Fruit fly (Drosophila melanogaster) whole organism, prepupa: ENCODE results near the gene Syx13.
A peak's percentile ranks its signal among the peaks of the same experiment; 100 is the strongest.

Source experiments
- Blimp-1 ChIP-seq: fragments of 200-800 bp; sonication (Bioruptor generic); optimal IDR thresholded peaks from 3 replicates; lab custom pipeline; 2017; ENCODE audit warnings: missing biosample characterization, missing genetic modification characterization, mild to moderate bottlenecking, moderate library complexity, missing genetic modification reagents
- CG10631 ChIP-seq: fragments of 200-800 bp; sonication (Bioruptor generic); optimal IDR thresholded peaks from 2 replicates; lab custom pipeline; 2016; ENCODE audit warnings: missing biosample characterization, missing genetic modification characterization
- CG11294 ChIP-seq: fragments of 200-800 bp; sonication (Bioruptor generic); IDR thresholded peaks from 2 replicates; pipeline ENCODE4 v1.3.6; 2022; ENCODE audit warnings: missing biosample characterization, missing genetic modification characterization
- CG1621 ChIP-seq: fragments of 200-800 bp; sonication (Bioruptor generic); optimal IDR thresholded peaks from 3 replicates; lab custom pipeline; 2018; ENCODE audit warnings: missing biosample characterization, mild to moderate bottlenecking, missing genetic modification characterization
- CG3032 ChIP-seq: fragments of 200-800 bp; optimal IDR thresholded peaks from 2 replicates; lab custom pipeline; 2019; ENCODE audit warnings: missing biosample characterization, mild to moderate bottlenecking, missing genetic modification characterization, moderate library complexity
- CG32006 ChIP-seq: fragments of 200-800 bp; sonication (Bioruptor generic); optimal IDR thresholded peaks from 3 replicates; lab custom pipeline; 2017; ENCODE audit warnings: missing biosample characterization, mild to moderate bottlenecking, missing genetic modification characterization
- CG3919 ChIP-seq: fragments of 200-800 bp; sonication (Bioruptor generic); optimal IDR thresholded peaks from 3 replicates; lab custom pipeline; 2016; ENCODE audit warnings: missing biosample characterization, missing genetic modification characterization
- CG4318 ChIP-seq: fragments of 200-800 bp; sonication (Bioruptor generic); optimal IDR thresholded peaks from 3 replicates; lab custom pipeline; 2017; ENCODE audit warnings: missing biosample characterization, mild to moderate bottlenecking, missing genetic modification characterization
- CG6276 ChIP-seq: fragments of 200-800 bp; sonication (Bioruptor generic); optimal IDR thresholded peaks from 2 replicates; lab custom pipeline; 2017; ENCODE audit warnings: missing biosample characterization, mild to moderate bottlenecking, missing genetic modification characterization
- CG6854 ChIP-seq: fragments of 200-800 bp; sonication (Bioruptor generic); optimal IDR thresholded peaks from 2 replicates; lab custom pipeline; 2017; ENCODE audit warnings: missing biosample characterization, mild to moderate bottlenecking, missing genetic modification characterization
- CG7368 ChIP-seq: fragments of 200-800 bp; sonication (Bioruptor generic); optimal IDR thresholded peaks from 3 replicates; lab custom pipeline; 2016; ENCODE audit warnings: missing biosample characterization, missing genetic modification characterization
- CG8119 ChIP-seq: fragments of 200-800 bp; sonication (Bioruptor generic); IDR thresholded peaks from 3 replicates; pipeline ENCODE4 v1.3.6; 2022; ENCODE audit warnings: missing biosample characterization, missing genetic modification characterization
- CG8319 ChIP-seq: fragments of 200-800 bp; sonication (Bioruptor generic); optimal IDR thresholded peaks from 3 replicates; lab custom pipeline; 2016; ENCODE audit warnings: missing biosample characterization, missing genetic modification characterization
- CG8632 ChIP-seq: fragments of 200-800 bp; sonication (Bioruptor generic); optimal IDR thresholded peaks from 3 replicates; lab custom pipeline; 2016; ENCODE audit warnings: missing biosample characterization, missing genetic modification characterization
- CG9139 ChIP-seq: fragments of 200-800 bp; sonication (Bioruptor generic); optimal IDR thresholded peaks from 3 replicates; lab custom pipeline; 2017; ENCODE audit warnings: missing biosample characterization, mild to moderate bottlenecking, missing genetic modification characterization
- Eip75B ChIP-seq: fragments of 200-800 bp; sonication (Bioruptor generic); optimal IDR thresholded peaks from 3 replicates; lab custom pipeline; 2016; ENCODE audit warnings: missing biosample characterization, missing genetic modification characterization
- Eip78C ChIP-seq: fragments of 200-800 bp; sonication (Bioruptor generic); peaks from one replicate; lab custom pipeline; 2016; ENCODE audit warnings: missing biosample characterization, missing genetic modification characterization
- Eip93F ChIP-seq: fragments of 200-800 bp; sonication (Bioruptor generic); optimal IDR thresholded peaks from 2 replicates; lab custom pipeline; 2016; ENCODE audit warnings: missing biosample characterization, mild to moderate bottlenecking, missing genetic modification characterization
- Ets21C ChIP-seq: fragments of 200-800 bp; sonication (Bioruptor generic); optimal IDR thresholded peaks from 3 replicates; lab custom pipeline; 2016; ENCODE audit warnings: missing biosample characterization, missing genetic modification characterization
- Gug ChIP-seq: fragments of 200-800 bp; sonication (Bioruptor generic); IDR thresholded peaks from 2 replicates; pipeline ENCODE4 v1.3.6; 2022; ENCODE audit warnings: missing biosample characterization, missing genetic modification characterization
- Hr38 ChIP-seq: sonication (Bioruptor generic); optimal IDR thresholded peaks from 2 replicates; lab custom pipeline; 2016; ENCODE audit warnings: missing biosample characterization, missing genetic modification characterization
- Hr4 ChIP-seq: fragments of 200-800 bp; sonication (Bioruptor generic); optimal IDR thresholded peaks from 3 replicates; lab custom pipeline; 2016; ENCODE audit warnings: missing biosample characterization, missing genetic modification characterization
- Lpt ChIP-seq: fragments of 200-800 bp; sonication (Bioruptor generic); optimal IDR thresholded peaks from 3 replicates; lab custom pipeline; 2016; ENCODE audit warnings: missing biosample characterization, missing genetic modification characterization
- Smox ChIP-seq: fragments of 200-800 bp; sonication (Bioruptor generic); optimal IDR thresholded peaks from 3 replicates; lab custom pipeline; 2016; ENCODE audit warnings: missing biosample characterization, missing genetic modification characterization
- Sox102F ChIP-seq: fragments of 200-800 bp; sonication (Bioruptor generic); optimal IDR thresholded peaks from 2 replicates; lab custom pipeline; 2016; ENCODE audit warnings: missing biosample characterization, mild to moderate bottlenecking, missing genetic modification characterization
- Sox14 ChIP-seq: fragments of 200-800 bp; sonication (Bioruptor generic); optimal IDR thresholded peaks from 3 replicates; lab custom pipeline; 2016; ENCODE audit warnings: missing biosample characterization, missing genetic modification characterization
- Sox15 ChIP-seq: fragments of 200-800 bp; sonication (Bioruptor generic); optimal IDR thresholded peaks from 3 replicates; lab custom pipeline; 2016; ENCODE audit warnings: missing biosample characterization, missing genetic modification characterization
- cyc ChIP-seq: fragments of 200-800 bp; sonication (Bioruptor generic); optimal IDR thresholded peaks from 3 replicates; lab custom pipeline; 2016; ENCODE audit warnings: missing biosample characterization, missing genetic modification characterization
- dac ChIP-seq: fragments of 200-800 bp; sonication (Bioruptor generic); optimal IDR thresholded peaks from 2 replicates; lab custom pipeline; 2017; ENCODE audit warnings: missing biosample characterization, mild to moderate bottlenecking, missing genetic modification characterization
- dsx ChIP-seq: fragments of 200-800 bp; optimal IDR thresholded peaks from 3 replicates; lab custom pipeline; 2019; ENCODE audit warnings: missing biosample characterization, mild to moderate bottlenecking, missing genetic modification characterization, moderate library complexity; ENCODE audit not compliant: poor library complexity, severe bottlenecking
- eg ChIP-seq: fragments of 200-800 bp; sonication (Bioruptor generic); IDR thresholded peaks from 3 replicates; pipeline ENCODE4 v1.3.6; 2022; ENCODE audit warnings: missing biosample characterization, missing genetic modification characterization
- fd85E ChIP-seq: fragments of 200-800 bp; sonication (Bioruptor generic); optimal IDR thresholded peaks from 3 replicates; lab custom pipeline; 2016; ENCODE audit warnings: missing biosample characterization, missing genetic modification characterization
- fkh ChIP-seq: fragments of 200-800 bp; sonication (Bioruptor generic); optimal IDR thresholded peaks from 3 replicates; lab custom pipeline; 2017; ENCODE audit warnings: missing biosample characterization, mild to moderate bottlenecking, missing genetic modification characterization, moderate library complexity
- lz ChIP-seq: fragments of 200-800 bp; sonication (Bioruptor generic); optimal IDR thresholded peaks from 3 replicates; lab custom pipeline; 2016; ENCODE audit warnings: missing biosample characterization, missing genetic modification characterization
- salr ChIP-seq, 2 experiments: fragments of 200-800 bp; sonication (Bioruptor generic); optimal IDR thresholded peaks; 3 replicates each; lab custom pipeline; 2016 to 2018; ENCODE audit warnings: missing biosample characterization in 2 of 2, missing genetic modification characterization in 2 of 2, mild to moderate bottlenecking in 1 of 2
- spab ChIP-seq: fragments of 200-800 bp; sonication (Bioruptor generic); optimal IDR thresholded peaks from 2 replicates; lab custom pipeline; 2017; ENCODE audit warnings: missing biosample characterization, mild to moderate bottlenecking, missing genetic modification characterization, missing genetic modification reagents
- ss ChIP-seq, 2 experiments: fragments of 200-800 bp; sonication (Bioruptor generic); optimal IDR thresholded peaks; 2 replicates in 1 of 2; 3 replicates in 1 of 2; lab custom pipeline; 2017 to 2018; ENCODE audit warnings: mild to moderate bottlenecking in 2 of 2, missing biosample characterization in 2 of 2, missing genetic modification characterization in 2 of 2, moderate library complexity in 1 of 2
- svp ChIP-seq: fragments of 200-800 bp; sonication (Bioruptor generic); peaks from one replicate; lab custom pipeline; 2016; ENCODE audit warnings: missing biosample characterization, missing genetic modification characterization
- topi ChIP-seq: fragments of 200-800 bp; sonication (Bioruptor generic); optimal IDR thresholded peaks from 3 replicates; lab custom pipeline; 2016; ENCODE audit warnings: missing biosample characterization, missing genetic modification characterization

The Syx13 gene

dm6 chr3L:13022854-13023560 is 21.2 kb upstream of the Syx13 start, which contains the start of gene RpS12 (continued):
- TF ChIP-seq Blimp-1 (GFP tag; lab: Kevin White, UChicago) (peak; percentile 40), Sox15 (GFP tag; lab: Kevin White, UChicago) (peak; percentile 21), Eip93F (GFP tag; lab: Kevin White, UChicago) (no peak), CG6276 (peak; percentile 0), Sox102F (GFP tag; lab: Kevin White, UChicago) (peak; percentile 68), CG32006 (peak; percentile 48), dac (GFP tag; lab: Kevin White, UChicago) (peak; percentile 3), CG8119 (GFP tag; lab: Robert Waterston, UW) (no peak; the same call in 2 of the 3 replicates), topi (GFP tag; lab: Kevin White, UChicago) (peak; percentile 56), CG9139 (peak; percentile 63), CG8319 (peak; percentile 44), CG11294 (GFP tag; lab: Robert Waterston, UW) (0 out of 2 replicates have a peak, but pooled peaks have one; percentile 6), Eip78C (GFP tag; lab: Kevin White, UChicago) (peak; percentile 81), Ets21C (GFP tag; lab: Kevin White, UChicago) (peak; percentile 47), fkh (GFP tag; lab: Kevin White, UChicago) (peak; percentile 25), CG8632 (peak; percentile 59), salr (GFP tag; optimal IDR thresholded peaks at IDR 0.05; lab: Kevin White, UChicago) (peak; percentile 60 to 66), spab (GFP tag; lab: Kevin White, UChicago) (peak; percentile 26), Smox (GFP tag; lab: Kevin White, UChicago) (peak; percentile 43), Gug (GFP tag; lab: Robert Waterston, UW) (no peak; the same call in 1 of the 2 replicates), CG3919 (GFP tag; lab: Kevin White, UChicago) (peak; percentile 77), cyc (peak; percentile 77), svp (GFP tag; lab: Kevin White, UChicago) (peak; percentile 65), CG4318 (GFP tag; lab: Kevin White, UChicago) (peak; percentile 40), CG10631 (GFP tag; lab: Kevin White, UChicago) (peak; percentile 69), eg (GFP tag; lab: Robert Waterston, UW) (peak; percentile 47), Eip75B (GFP tag; lab: Kevin White, UChicago) (peak; percentile 27), Hr38 (GFP tag; lab: Kevin White, UChicago) (no peak), Hr4 (GFP tag; lab: Kevin White, UChicago) (peak; percentile 53), CG7368 (GFP tag; lab: Kevin White, UChicago) (peak; percentile 46), CG1621 (tag; lab: Kevin White, UChicago) (peak; percentile 51), CG3032 (tag; lab: Kevin White, UChicago) (peak; percentile 36)

dm6 chr3L:13026337-13026736 is 17.9 kb upstream of the Syx13 start, which contains the start of gene Zmynd10:
Zmynd10 (minus strand) TSS chr3L:13026437.
- TF ChIP-seq Sox14 (GFP tag; lab: Kevin White, UChicago): no peak
- TF ChIP-seq CG7368 (GFP tag; lab: Kevin White, UChicago): no peak
- no peak for TF ChIP-seq lz
- no peak for TF ChIP-seq Ets21C (GFP tag; lab: Kevin White, UChicago)
- TF ChIP-seq dsx (GFP tag; lab: Kevin White, UChicago): no peak
- no peak for TF ChIP-seq Smox (GFP tag; lab: Kevin White, UChicago)
- TF ChIP-seq ss (GFP tag; optimal IDR thresholded peaks at IDR 0.05; lab: Kevin White, UChicago): no peak
- TF ChIP-seq Lpt (GFP tag; lab: Kevin White, UChicago): no peak
- TF ChIP-seq CG9139: no peak
- TF ChIP-seq Sox15 (GFP tag; lab: Kevin White, UChicago): no peak
- TF ChIP-seq CG6276: no peak
- no peak for TF ChIP-seq fd85E (GFP tag; lab: Kevin White, UChicago)
- TF ChIP-seq CG3919 (GFP tag; lab: Kevin White, UChicago): no peak
- no peak for TF ChIP-seq CG6854 (GFP tag; lab: Kevin White, UChicago)
- TF ChIP-seq, all 60 proteins: peak for 0
